Worm (Caenorhabditis elegans): ENCODE measurements around the gene ZC443.1.

ce11 chrV:12773222-12773621, 36.7 kb downstream of the ZC443.1 start, which contains the start of gene ZC455.1:
- TF ChIP-seq W03F9.2 (tag; optimal IDR thresholded peaks at IDR 0.05) = no peak
- TF ChIP-seq him-1 (tag; optimal IDR thresholded peaks at IDR 0.05) = no peak
- no peak for TF ChIP-seq dao-5 (tag; optimal IDR thresholded peaks at IDR 0.05)
